Fruit fly (Drosophila melanogaster) whole organism, prepupa: Measurements from ENCODE around the gene CG42579.
"Not testable (repeated sequence)": the region's sequence is repeated elsewhere in the genome, so short reads cannot be mapped to it uniquely, and the experiment has no call there.

Source experiments
- CG16779 ChIP-seq: fragments of 200-800 bp; sonication (Bioruptor generic); optimal IDR thresholded peaks from 3 replicates; lab custom pipeline; 2017; ENCODE audit warnings: missing biosample characterization, mild to moderate bottlenecking, missing genetic modification characterization
- CG6163 ChIP-seq: fragments of 200-800 bp; sonication (Bioruptor generic); IDR thresholded peaks from 3 replicates; pipeline ENCODE4 v1.3.6; 2022; ENCODE audit warnings: missing biosample characterization, missing genetic modification characterization
- Ets21C ChIP-seq: fragments of 200-800 bp; sonication (Bioruptor generic); optimal IDR thresholded peaks from 3 replicates; lab custom pipeline; 2016; ENCODE audit warnings: missing biosample characterization, missing genetic modification characterization
- Hr4 ChIP-seq: fragments of 200-800 bp; sonication (Bioruptor generic); optimal IDR thresholded peaks from 3 replicates; lab custom pipeline; 2016; ENCODE audit warnings: missing biosample characterization, missing genetic modification characterization
- achi ChIP-seq: fragments of 200-800 bp; sonication (Bioruptor generic); optimal IDR thresholded peaks from 3 replicates; lab custom pipeline; 2016; ENCODE audit warnings: missing biosample characterization, missing genetic modification characterization
- fkh ChIP-seq: fragments of 200-800 bp; sonication (Bioruptor generic); optimal IDR thresholded peaks from 3 replicates; lab custom pipeline; 2017; ENCODE audit warnings: missing biosample characterization, mild to moderate bottlenecking, missing genetic modification characterization, moderate library complexity

DNA sequence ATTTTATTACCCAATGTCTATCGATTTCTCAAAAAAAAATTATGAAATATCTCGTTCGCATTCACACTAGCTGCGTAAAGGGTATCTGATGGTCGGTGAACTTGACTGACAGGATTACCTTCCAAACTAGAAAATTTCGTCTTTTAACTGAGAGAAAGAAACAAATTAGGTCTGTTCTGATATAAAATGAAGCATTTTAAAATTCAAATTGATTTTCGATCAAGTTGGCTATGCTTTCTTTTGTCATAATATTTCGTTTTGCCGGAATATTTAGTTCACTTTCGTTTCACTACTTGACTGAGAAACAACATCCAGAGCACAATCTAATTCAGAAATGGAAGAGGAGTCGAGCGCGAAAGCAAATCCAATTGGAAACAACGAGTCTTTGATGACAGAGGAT, at the start of gene CG42579:
- not testable (repeated sequence) for TF ChIP-seq fkh; Ets21C (GFP tag; lab: Kevin White, UChicago); achi (GFP tag; lab: Kevin White, UChicago); CG6163; CG16779; Hr4 (GFP tag; lab: Kevin White, UChicago)
